Worm (Caenorhabditis elegans) whole organism, L1 larva: ENCODE data around the gene C25F9.16.

Experiments used
- alr-1 ChIP-seq: fragments of 200-800 bp; sonication (Bioruptor generic); optimal IDR thresholded peaks from 2 replicates; lab custom pipeline; 2018; ENCODE audit warnings: borderline replicate concordance, mild to moderate bottlenecking, missing genetic modification characterization, missing compliant biosample characterization
- elt-2 ChIP-seq: sonication (generic microtip); optimal IDR thresholded peaks from 2 replicates; lab custom pipeline; 2016; ENCODE audit warnings: missing genetic modification characterization, mild to moderate bottlenecking, inconsistent platforms, missing compliant biosample characterization, missing genetic modification reagents
- fkh-10 ChIP-seq: sonication (generic microtip); optimal IDR thresholded peaks from 2 replicates; lab custom pipeline; 2017; ENCODE audit warnings: missing biosample characterization, missing genetic modification reagents, missing genetic modification characterization
- hlh-4 ChIP-seq: sonication (generic microtip); optimal IDR thresholded peaks from 2 replicates; lab custom pipeline; 2016; ENCODE audit warnings: mild to moderate bottlenecking, missing genetic modification characterization, missing compliant biosample characterization
- jun-1 ChIP-seq: fragments of 150-350 bp; optimal IDR thresholded peaks from 2 replicates; lab custom pipeline; 2014; ENCODE audit warnings: missing biosample characterization, missing genetic modification reagents, missing genetic modification characterization
- lin-13 ChIP-seq: fragments of 150-350 bp; optimal IDR thresholded peaks from 2 replicates; lab custom pipeline; 2014; ENCODE audit warnings: missing biosample characterization, missing genetic modification reagents, missing genetic modification characterization
- lsy-2 ChIP-seq, 2 experiments: fragments of 150-350 bp; optimal IDR thresholded peaks; 2 replicates each; lab custom pipeline; 2014; ENCODE audit warnings: missing biosample characterization in 2 of 2, missing genetic modification characterization in 2 of 2
- mdl-1 ChIP-seq, 2 experiments: fragments of 150-350 bp; optimal IDR thresholded peaks; 2 replicates each; lab custom pipeline; 2014 to 2017; ENCODE audit warnings: missing biosample characterization in 2 of 2, missing genetic modification characterization in 2 of 2, inconsistent platforms in 1 of 2
- nhr-11 ChIP-seq: fragments of 150-350 bp; optimal IDR thresholded peaks from 2 replicates; lab custom pipeline; 2014; ENCODE audit warnings: missing biosample characterization, missing genetic modification characterization
- nhr-20 ChIP-seq: sonication (generic microtip); optimal IDR thresholded peaks from 2 replicates; lab custom pipeline; 2016; ENCODE audit warnings: mild to moderate bottlenecking, missing genetic modification characterization, missing compliant biosample characterization
- nhr-77 ChIP-seq: fragments of 150-350 bp; optimal IDR thresholded peaks from 2 replicates; lab custom pipeline; 2014; ENCODE audit warnings: missing biosample characterization, missing genetic modification characterization
- ztf-4 ChIP-seq: fragments of 150-350 bp; optimal IDR thresholded peaks from 2 replicates; lab custom pipeline; 2014; ENCODE audit warnings: missing biosample characterization, missing genetic modification characterization

DNA sequence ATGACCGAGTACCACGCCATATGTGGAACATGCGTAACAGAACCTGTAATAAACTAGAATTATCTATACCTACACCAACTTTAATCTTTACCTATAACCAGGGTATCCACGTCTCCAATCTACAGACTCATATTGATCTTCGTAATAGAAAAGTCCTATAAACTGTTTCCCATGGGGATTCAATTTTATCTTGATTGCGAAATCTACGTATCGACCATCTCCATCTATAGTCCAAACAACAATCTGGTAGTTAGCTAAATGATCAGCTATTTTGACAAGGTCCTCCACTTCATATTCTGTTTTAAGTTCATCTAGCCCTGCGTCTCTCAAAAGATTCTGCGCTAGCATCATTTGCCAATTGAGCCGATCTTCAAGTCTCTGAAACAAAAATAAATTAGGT is 4.6 kb upstream of the C25F9.16 start:
- TF ChIP-seq nhr-20 (tag; lab: Kevin White, UChicago) (peak; percentile 61), alr-1 (no peak), hlh-4 (tag; lab: Kevin White, UChicago) (no peak), jun-1 (tag; lab: Kevin White, UChicago) (no peak), ztf-4 (no peak), lin-13 (GFP tag; lab: Kevin White, UChicago) (no peak), fkh-10 (no peak), nhr-11 (no peak), lsy-2 (tag; optimal IDR thresholded peaks at IDR 0.05; lab: Kevin White, UChicago) (peak; percentile 13 to 15), mdl-1 (tag; optimal IDR thresholded peaks at IDR 0.05; lab: Kevin White, UChicago) (no peak), elt-2 (no peak), nhr-77 (tag; lab: Kevin White, UChicago) (no peak)
